Worm (Caenorhabditis elegans): Measurements from ENCODE around the gene srb-18.

DNA sequence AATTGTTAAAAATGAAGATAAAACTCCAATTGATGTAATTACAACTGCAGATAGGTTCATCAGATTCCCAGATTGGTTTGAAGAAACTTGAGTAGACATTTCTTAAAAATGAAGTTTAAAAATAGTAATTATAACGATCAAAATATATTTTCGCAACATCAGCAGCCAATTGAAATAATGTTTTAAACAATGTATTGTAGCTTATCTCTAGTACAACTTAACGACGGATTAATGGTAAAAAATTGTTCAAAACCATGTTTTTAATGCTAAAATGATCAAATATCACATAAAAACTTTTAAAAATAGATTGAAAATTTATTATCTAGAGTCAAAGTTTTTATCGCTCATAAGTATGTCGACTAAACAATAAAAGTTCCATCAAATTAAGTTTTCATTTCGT, 19.9 kb upstream of the srb-18 start, which contains the start of gene srbc-11:
- no peak for TF ChIP-seq lin-35 (GFP tag; optimal IDR thresholded peaks at IDR 0.05)
- no peak for TF ChIP-seq nhr-80 (tag; optimal IDR thresholded peaks at IDR 0.05)
- TF ChIP-seq ZK185.1 (tag; optimal IDR thresholded peaks at IDR 0.05; ENCODE audit: poor library complexity, severe bottlenecking), result no peak

Data from whole organism, young adult.